Fruit fly (Drosophila melanogaster) whole organism: Measurements from ENCODE around the gene CG11619.

Experiments
- CG8478 ChIP-seq: fragments of >200 bp; optimal IDR thresholded peaks from 2 replicates; lab custom pipeline; 2018; ENCODE audit warnings: inconsistent platforms
- Dll ChIP-seq: fragments of >200 bp; optimal IDR thresholded peaks from 2 replicates; lab custom pipeline; 2017
- EcR ChIP-seq, 2 experiments: fragments of >200 bp; optimal IDR thresholded peaks; 2 replicates each; lab custom pipeline; 2017; ENCODE audit warnings: missing biosample characterization in 2 of 2, missing genetic modification characterization in 2 of 2, missing genetic modification reagents in 2 of 2
- pan ChIP-seq: fragments of >200 bp; optimal IDR thresholded peaks from 2 replicates; lab custom pipeline; 2017
- psq ChIP-seq: fragments of >200 bp; optimal IDR thresholded peaks from 2 replicates; lab custom pipeline; 2017
- usp ChIP-seq: fragments of >200 bp; optimal IDR thresholded peaks from 2 replicates; lab custom pipeline; 2017; ENCODE audit warnings: missing biosample characterization, missing genetic modification characterization, mixed read lengths

The CG11619 gene

DNA sequence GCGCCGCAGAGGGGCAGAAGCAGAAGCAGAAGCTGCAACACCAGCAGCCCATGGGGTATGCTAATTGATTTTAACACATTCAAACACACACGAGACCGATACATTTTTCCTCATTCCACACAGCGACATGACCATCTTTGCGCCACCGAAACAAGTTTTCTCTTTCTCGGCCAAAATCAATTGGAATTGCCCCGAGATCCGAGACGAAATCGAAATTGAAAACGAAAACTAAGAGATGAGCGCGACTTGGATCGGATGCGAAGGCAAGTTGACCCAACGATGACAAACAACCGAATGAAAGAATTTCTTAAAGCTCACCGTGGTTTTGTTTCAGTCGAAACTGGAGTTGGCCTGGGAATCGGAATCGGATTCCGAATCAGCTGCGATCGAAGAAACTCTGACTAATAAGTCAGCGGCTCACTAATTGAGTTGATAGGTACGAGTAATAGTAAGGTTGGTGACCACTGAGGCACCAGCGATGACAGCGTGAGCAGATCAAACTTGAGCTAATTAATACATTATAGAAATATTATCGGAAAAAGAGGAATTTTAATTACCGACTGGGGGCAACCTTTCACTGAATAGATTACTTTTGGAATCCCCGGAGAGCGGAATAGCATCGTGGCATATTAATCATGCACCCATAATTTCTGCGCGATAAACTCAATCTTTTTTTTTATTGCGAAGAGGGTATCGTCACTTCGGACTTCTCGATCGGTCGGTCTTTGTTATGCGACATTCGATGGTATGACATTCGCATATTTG lies at the start of gene CG11619:
Gene CG11619 (minus strand): TSS at position 269 of the 765 bp plus-strand sequence.
- TF ChIP-seq usp (GFP tag; lab: Kevin White, UChicago) (no peak), Dll (lab: Kevin White, UChicago) (no peak), CG8478 (lab: Kevin White, UChicago) (no peak), psq (lab: Kevin White, UChicago) (no peak), EcR (GFP tag; optimal IDR thresholded peaks at IDR 0.05; lab: Kevin White, UChicago) (no peak), pan (lab: Kevin White, UChicago) (no peak)

dm6 chr3L:19037051-19037450 lies 48.9 kb upstream of the CG11619 start:
- TF ChIP-seq EcR (GFP tag; optimal IDR thresholded peaks at IDR 0.05; lab: Kevin White, UChicago) (no peak), CG8478 (lab: Kevin White, UChicago) (no peak), Dll (lab: Kevin White, UChicago) (no peak), usp (GFP tag; lab: Kevin White, UChicago) (no peak), pan (lab: Kevin White, UChicago) (no peak), psq (lab: Kevin White, UChicago) (no peak)

DNA sequence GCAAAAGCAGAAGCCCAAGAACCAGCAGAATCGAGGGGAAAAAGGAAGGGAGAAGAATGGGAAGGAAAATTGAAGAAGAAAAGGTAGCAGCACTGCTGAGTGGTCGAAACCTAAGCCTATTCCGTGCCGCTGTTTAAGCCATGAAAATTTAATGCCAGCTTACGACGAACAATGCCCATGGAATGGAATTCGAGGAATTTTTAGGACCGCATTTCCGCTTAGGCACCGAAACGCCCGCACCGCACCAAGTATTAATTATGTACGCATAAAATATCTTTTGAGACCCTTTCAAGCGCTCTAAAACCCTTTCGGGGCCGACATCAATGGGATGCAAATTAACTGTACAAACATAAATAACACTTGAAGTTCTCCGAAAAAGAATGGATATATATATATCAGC lies 48.0 kb upstream of the CG11619 start:
- TF ChIP-seq Dll (lab: Kevin White, UChicago) (no peak), psq (lab: Kevin White, UChicago) (no peak), usp (GFP tag; lab: Kevin White, UChicago) (no peak), EcR (GFP tag; optimal IDR thresholded peaks at IDR 0.05; lab: Kevin White, UChicago) (no peak), pan (lab: Kevin White, UChicago) (no peak), CG8478 (lab: Kevin White, UChicago) (no peak)

- TF ChIP-seq usp (GFP tag; lab: Kevin White, UChicago) (no peak), Dll (lab: Kevin White, UChicago) (peak; percentile 43), psq (lab: Kevin White, UChicago) (no peak), pan (lab: Kevin White, UChicago) (no peak), EcR (GFP tag; optimal IDR thresholded peaks at IDR 0.05; lab: Kevin White, UChicago) (no peak), CG8478 (lab: Kevin White, UChicago) (no peak)
Observed at dm6 chr3L:19035163-19035900, 47.2 kb upstream of the CG11619 start.

DNA sequence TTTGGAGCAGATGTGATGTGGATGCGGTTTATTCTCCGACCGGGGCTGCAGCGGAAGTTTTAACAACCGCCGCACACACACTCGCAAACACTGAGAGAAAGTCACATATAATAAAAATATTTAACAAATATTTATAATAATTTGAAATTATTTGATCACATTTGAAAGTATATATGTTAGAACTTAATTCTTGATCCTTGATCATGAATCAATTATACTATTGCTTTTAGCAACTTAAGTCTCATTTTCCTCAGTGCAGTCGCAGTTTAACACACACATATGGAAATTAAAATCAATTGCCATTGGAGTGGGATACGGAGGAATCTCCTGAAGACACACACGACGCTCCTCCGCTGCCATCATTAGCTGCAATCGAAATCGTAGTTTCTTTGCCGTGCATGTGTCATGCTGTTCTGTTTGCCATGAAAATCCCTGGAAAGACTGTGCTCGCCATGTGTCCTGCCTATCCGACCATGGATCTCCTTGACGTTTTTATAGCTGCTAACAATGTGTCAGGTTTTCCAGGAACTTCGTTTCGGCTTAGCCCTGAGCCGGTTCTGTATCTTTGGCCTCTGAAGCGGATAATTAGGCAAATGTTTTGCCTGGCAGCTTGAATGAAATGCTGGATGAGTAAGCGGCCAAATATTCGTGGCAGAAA lies 45.2 kb upstream of the CG11619 start:
- TF ChIP-seq usp (GFP tag; lab: Kevin White, UChicago) (no peak), psq (lab: Kevin White, UChicago) (no peak), EcR (GFP tag; optimal IDR thresholded peaks at IDR 0.05; lab: Kevin White, UChicago) (no peak), CG8478 (lab: Kevin White, UChicago) (no peak), pan (lab: Kevin White, UChicago) (no peak), Dll (lab: Kevin White, UChicago) (no peak)

DNA sequence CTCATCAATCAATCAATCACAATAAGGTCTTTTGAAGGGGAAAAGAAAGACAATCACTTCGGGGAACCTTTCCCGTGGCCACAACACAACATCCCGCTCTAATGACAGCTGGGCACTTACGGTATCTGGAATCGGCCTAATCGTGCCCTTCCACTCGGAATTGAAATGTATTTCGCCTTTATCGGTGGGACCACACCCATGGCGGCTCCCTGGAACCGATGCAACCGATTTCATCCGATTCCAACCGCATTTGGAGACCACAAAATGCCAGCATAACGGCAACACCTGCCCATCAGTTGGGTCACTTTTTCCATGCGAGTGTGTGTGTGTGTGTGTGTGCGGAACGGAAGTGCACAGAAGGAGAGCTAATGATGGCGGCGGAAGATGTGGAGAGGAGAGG lies 44.6 kb upstream of the CG11619 start:
- TF ChIP-seq usp (GFP tag; lab: Kevin White, UChicago) (no peak), psq (lab: Kevin White, UChicago) (no peak), pan (lab: Kevin White, UChicago) (no peak), CG8478 (lab: Kevin White, UChicago) (no peak), Dll (lab: Kevin White, UChicago) (no peak), EcR (GFP tag; optimal IDR thresholded peaks at IDR 0.05; lab: Kevin White, UChicago) (no peak)

DNA sequence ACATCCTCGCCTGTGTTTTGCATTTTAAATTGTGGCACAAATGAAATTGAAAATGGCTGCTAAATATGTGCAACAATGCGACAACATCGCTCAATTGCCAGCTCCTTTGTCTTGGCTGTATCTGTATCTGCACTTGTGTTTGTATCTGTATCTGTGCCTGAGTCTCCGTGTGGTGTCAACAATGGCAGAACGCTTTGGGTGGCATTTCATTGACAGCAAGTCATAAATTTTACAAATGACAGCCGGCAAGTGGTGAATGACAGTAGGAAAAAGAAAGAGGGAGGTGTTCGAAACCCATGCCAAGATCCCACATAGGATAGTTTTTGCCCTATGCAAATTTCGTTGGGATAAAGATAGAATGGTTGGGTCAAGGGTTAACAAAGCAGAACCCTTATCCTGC lies 43.7 kb upstream of the CG11619 start:
- TF ChIP-seq EcR (GFP tag; optimal IDR thresholded peaks at IDR 0.05; lab: Kevin White, UChicago) = no peak
- TF ChIP-seq CG8478 (lab: Kevin White, UChicago) = no peak
- TF ChIP-seq usp (GFP tag; lab: Kevin White, UChicago) = no peak
- no peak for TF ChIP-seq psq (lab: Kevin White, UChicago)
- TF ChIP-seq Dll (lab: Kevin White, UChicago) = no peak
- no peak for TF ChIP-seq pan (lab: Kevin White, UChicago)

DNA sequence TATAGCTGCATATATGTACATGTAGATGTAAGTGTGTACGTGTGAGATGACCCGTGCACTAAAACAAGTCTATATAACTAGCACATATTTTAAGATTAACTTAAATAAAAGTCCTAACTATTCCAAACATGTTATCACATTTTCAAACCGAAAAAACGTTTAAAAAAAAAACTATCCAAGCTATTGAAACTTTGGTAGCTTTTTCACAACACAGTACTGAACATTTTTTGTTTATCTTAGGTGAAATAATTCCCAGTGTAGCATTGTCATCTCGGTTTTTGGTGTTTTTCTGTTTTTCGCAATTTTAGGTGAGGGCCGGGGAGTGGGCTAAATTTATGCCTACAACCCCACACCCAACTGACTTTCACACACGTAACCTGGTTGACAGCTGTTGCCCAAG lies 39.0 kb upstream of the CG11619 start:
- no peak for TF ChIP-seq pan (lab: Kevin White, UChicago)

DNA sequence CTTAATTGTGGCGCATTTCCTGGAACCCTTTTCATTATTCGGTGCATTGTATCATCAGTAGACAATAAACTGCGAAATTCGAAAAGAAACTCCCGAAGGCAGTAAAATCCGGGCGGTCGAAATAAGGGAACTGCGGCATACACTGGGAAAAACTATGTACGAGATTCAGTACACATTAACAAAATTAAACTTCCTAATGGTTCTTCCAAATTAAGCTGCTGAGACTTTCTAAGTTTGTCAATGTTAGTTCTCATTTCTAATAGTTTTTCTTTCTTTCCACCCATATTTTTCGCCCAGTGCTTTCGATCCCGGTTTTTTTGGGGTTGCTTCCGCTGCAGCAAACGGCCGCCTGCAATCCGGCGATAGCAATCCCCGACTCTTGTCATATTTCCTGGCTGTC lies 36.7 kb upstream of the CG11619 start:
- TF ChIP-seq EcR (GFP tag; optimal IDR thresholded peaks at IDR 0.05; lab: Kevin White, UChicago) (no peak), CG8478 (lab: Kevin White, UChicago) (no peak), Dll (lab: Kevin White, UChicago) (no peak)

DNA sequence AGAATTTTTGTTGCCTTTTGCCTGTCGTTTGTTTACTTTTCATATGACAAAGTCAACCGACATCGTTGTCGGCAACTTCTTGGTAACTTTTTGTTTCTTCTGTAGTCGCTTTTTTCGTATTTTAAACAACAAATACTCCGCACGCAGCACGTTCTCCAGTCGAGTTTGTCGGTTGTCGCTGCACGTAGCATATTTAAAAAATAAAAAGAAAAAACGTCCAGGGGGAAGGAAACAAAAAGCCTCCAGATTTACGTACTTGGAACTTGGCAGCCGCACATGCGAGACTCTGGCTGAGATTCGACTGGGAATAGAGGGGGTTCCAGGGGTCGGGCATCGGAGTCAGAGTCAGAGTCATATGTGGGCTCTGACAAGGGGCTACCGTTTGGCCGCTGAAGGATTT lies 33.6 kb upstream of the CG11619 start:
- TF ChIP-seq psq (lab: Kevin White, UChicago) (no peak), Dll (lab: Kevin White, UChicago) (no peak), pan (lab: Kevin White, UChicago) (no peak), CG8478 (lab: Kevin White, UChicago) (no peak), usp (GFP tag; lab: Kevin White, UChicago) (no peak), EcR (GFP tag; optimal IDR thresholded peaks at IDR 0.05; lab: Kevin White, UChicago) (no peak)

DNA sequence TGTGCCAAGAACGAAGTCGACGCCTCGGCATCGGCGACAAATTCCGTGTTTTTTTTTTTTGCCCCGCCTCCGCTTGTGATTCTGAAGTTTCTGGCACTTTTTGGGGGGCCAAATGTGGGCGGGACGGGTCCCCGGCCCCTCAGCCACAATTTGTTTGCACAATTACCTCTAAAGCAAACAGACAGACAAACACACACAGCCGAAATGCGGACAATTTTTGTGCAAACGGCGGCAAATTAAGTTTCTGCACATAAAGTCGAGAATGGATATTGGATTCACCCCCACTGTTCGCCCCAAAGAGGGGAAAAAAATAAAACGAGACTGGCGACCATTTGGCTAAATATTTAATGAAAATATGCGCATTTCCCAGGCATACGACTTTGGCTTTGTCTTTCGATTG lies 32.3 kb upstream of the CG11619 start:
- no peak for TF ChIP-seq CG8478 (lab: Kevin White, UChicago)
- no peak for TF ChIP-seq usp (GFP tag; lab: Kevin White, UChicago)
- no peak for TF ChIP-seq Dll (lab: Kevin White, UChicago)
- no peak for TF ChIP-seq psq (lab: Kevin White, UChicago)
- TF ChIP-seq EcR (GFP tag; optimal IDR thresholded peaks at IDR 0.05; lab: Kevin White, UChicago) = no peak
- no peak for TF ChIP-seq pan (lab: Kevin White, UChicago)
